Worm (Caenorhabditis elegans) whole organism, L2 larva: ENCODE results near the gene W05E10.1.

Experiments
- C34F6.9 ChIP-seq: fragments of 150-350 bp; optimal IDR thresholded peaks from 2 replicates; lab custom pipeline; 2014; ENCODE audit warnings: missing biosample characterization, missing genetic modification characterization
- F13H6.1 ChIP-seq: sonication (generic microtip); optimal IDR thresholded peaks from 2 replicates; lab custom pipeline; 2016; ENCODE audit warnings: missing genetic modification characterization, missing compliant biosample characterization
- R02D3.7 ChIP-seq: fragments of 150-350 bp; optimal IDR thresholded peaks from 2 replicates; lab custom pipeline; 2014; ENCODE audit warnings: missing biosample characterization, missing genetic modification characterization
- Y55F3AM.14 ChIP-seq: fragments of 200-800 bp; sonication (Bioruptor generic); optimal IDR thresholded peaks from 2 replicates; lab custom pipeline; 2018; ENCODE audit warnings: mild to moderate bottlenecking, missing genetic modification characterization, missing compliant biosample characterization
- ZK546.5 ChIP-seq: sonication (generic microtip); optimal IDR thresholded peaks from 2 replicates; lab custom pipeline; 2017; ENCODE audit warnings: missing biosample characterization, missing genetic modification characterization
- alr-1 ChIP-seq: fragments of 150-350 bp; optimal IDR thresholded peaks from 2 replicates; lab custom pipeline; 2014; ENCODE audit warnings: missing biosample characterization, missing genetic modification characterization
- aly-2 ChIP-seq: fragments of 150-350 bp; optimal IDR thresholded peaks from 2 replicates; lab custom pipeline; 2014; ENCODE audit warnings: missing biosample characterization, missing genetic modification characterization
- ama-1 ChIP-seq: fragments of 150-350 bp; optimal IDR thresholded peaks from 2 replicates; lab custom pipeline; 2018; ENCODE audit warnings: inconsistent platforms
- blmp-1 ChIP-seq: sonication (generic microtip); optimal IDR thresholded peaks from 2 replicates; lab custom pipeline; 2017; ENCODE audit warnings: missing genetic modification characterization, mild to moderate bottlenecking, missing compliant biosample characterization, antibody characterized with exemption, moderate library complexity; ENCODE audit not compliant: insufficient read depth
- ceh-16 ChIP-seq: fragments of 150-350 bp; optimal IDR thresholded peaks from 2 replicates; lab custom pipeline; 2014; ENCODE audit warnings: missing biosample characterization, missing genetic modification characterization
- crh-2 ChIP-seq: sonication (generic microtip); optimal IDR thresholded peaks from 2 replicates; lab custom pipeline; 2017; ENCODE audit warnings: missing biosample characterization, missing genetic modification characterization
- dmd-4 ChIP-seq: sonication (generic microtip); optimal IDR thresholded peaks from 2 replicates; lab custom pipeline; 2017; ENCODE audit warnings: missing biosample characterization, missing genetic modification characterization
- egl-27 ChIP-seq: sonication (generic microtip); optimal IDR thresholded peaks from 3 replicates; lab custom pipeline; 2017; ENCODE audit warnings: missing biosample characterization, missing genetic modification reagents, missing genetic modification characterization
- elt-1 ChIP-seq: fragments of 150-350 bp; optimal IDR thresholded peaks from 2 replicates; lab custom pipeline; 2014; ENCODE audit warnings: missing biosample characterization, missing genetic modification characterization
- elt-3 ChIP-seq: sonication (generic microtip); optimal IDR thresholded peaks from 2 replicates; lab custom pipeline; 2017; ENCODE audit warnings: missing biosample characterization, missing genetic modification characterization
- fos-1 ChIP-seq: fragments of 150-350 bp; optimal IDR thresholded peaks from 2 replicates; lab custom pipeline; 2014; ENCODE audit warnings: missing biosample characterization, missing genetic modification characterization
- gmeb-1 ChIP-seq: fragments of 150-350 bp; optimal IDR thresholded peaks from 2 replicates; lab custom pipeline; 2014; ENCODE audit warnings: missing biosample characterization, missing genetic modification characterization
- lin-11 ChIP-seq: fragments of 150-350 bp; sonication (generic microtip); optimal IDR thresholded peaks from 2 replicates; lab custom pipeline; 2014; ENCODE audit warnings: missing biosample characterization, missing genetic modification characterization, inconsistent platforms, mixed read lengths
- lin-13 ChIP-seq: fragments of 150-350 bp; optimal IDR thresholded peaks from 2 replicates; lab custom pipeline; 2014; ENCODE audit warnings: missing biosample characterization, missing genetic modification reagents, missing genetic modification characterization
- lin-39 ChIP-seq: fragments of 150-350 bp; optimal IDR thresholded peaks from 2 replicates; lab custom pipeline; 2014; ENCODE audit warnings: missing biosample characterization, missing genetic modification reagents, missing genetic modification characterization
- lsy-2 ChIP-seq, 2 experiments: fragments of 150-350 bp in 1 of 2; sonication (generic microtip) in 1 of 2; optimal IDR thresholded peaks; 2 replicates each; lab custom pipeline; 2014 to 2017; ENCODE audit warnings: missing biosample characterization in 2 of 2, missing genetic modification characterization in 2 of 2
- mab-5 ChIP-seq: fragments of 150-350 bp; optimal IDR thresholded peaks from 2 replicates; lab custom pipeline; 2014; ENCODE audit warnings: missing biosample characterization, missing genetic modification characterization
- mbf-1 ChIP-seq: sonication (generic microtip); optimal IDR thresholded peaks from 2 replicates; lab custom pipeline; 2017; ENCODE audit warnings: missing biosample characterization, missing genetic modification characterization
- mdl-1 ChIP-seq, 2 experiments: fragments of 150-350 bp in 1 of 2; sonication (generic microtip) in 1 of 2; optimal IDR thresholded peaks; 2 replicates each; lab custom pipeline; 2017; ENCODE audit warnings: missing biosample characterization in 2 of 2, missing genetic modification characterization in 2 of 2
- nhr-10 ChIP-seq: sonication (generic microtip); optimal IDR thresholded peaks from 2 replicates; lab custom pipeline; 2017; ENCODE audit warnings: missing biosample characterization, missing genetic modification characterization
- nhr-11 ChIP-seq: fragments of 150-350 bp; optimal IDR thresholded peaks from 2 replicates; lab custom pipeline; 2014; ENCODE audit warnings: missing biosample characterization, missing genetic modification characterization
- nhr-12 ChIP-seq: fragments of 150-350 bp; optimal IDR thresholded peaks from 2 replicates; lab custom pipeline; 2014; ENCODE audit warnings: missing biosample characterization, missing genetic modification characterization
- nhr-129 ChIP-seq: fragments of 150-350 bp; optimal IDR thresholded peaks from 2 replicates; lab custom pipeline; 2014; ENCODE audit warnings: missing biosample characterization, missing genetic modification characterization
- nhr-21 ChIP-seq: fragments of 150-350 bp; optimal IDR thresholded peaks from 2 replicates; lab custom pipeline; 2014; ENCODE audit warnings: missing biosample characterization, missing genetic modification characterization
- nhr-23 ChIP-seq: fragments of 150-350 bp; optimal IDR thresholded peaks from 2 replicates; lab custom pipeline; 2014; ENCODE audit warnings: missing biosample characterization, missing genetic modification reagents, missing genetic modification characterization
- nhr-237 ChIP-seq: fragments of 150-350 bp; optimal IDR thresholded peaks from 2 replicates; lab custom pipeline; 2014; ENCODE audit warnings: missing biosample characterization, missing genetic modification characterization
- nhr-25 ChIP-seq: fragments of 150-350 bp; sonication (generic microtip); optimal IDR thresholded peaks from 3 replicates; lab custom pipeline; 2014; ENCODE audit warnings: missing biosample characterization, missing genetic modification characterization
- nhr-77 ChIP-seq: fragments of 150-350 bp; optimal IDR thresholded peaks from 2 replicates; lab custom pipeline; 2014; ENCODE audit warnings: missing biosample characterization, missing genetic modification characterization
- peb-1 ChIP-seq: fragments of 150-350 bp; optimal IDR thresholded peaks from 2 replicates; lab custom pipeline; 2014; ENCODE audit warnings: missing biosample characterization, missing genetic modification characterization
- sem-4 ChIP-seq: fragments of 150-350 bp; optimal IDR thresholded peaks from 2 replicates; lab custom pipeline; 2014; ENCODE audit warnings: missing biosample characterization, missing genetic modification reagents, missing genetic modification characterization
- skn-1 ChIP-seq: sonication (generic microtip); optimal IDR thresholded peaks from 2 replicates; lab custom pipeline; 2017; ENCODE audit warnings: missing biosample characterization, missing genetic modification characterization
- sma-3 ChIP-seq: sonication (generic microtip); optimal IDR thresholded peaks from 2 replicates; lab custom pipeline; 2016; ENCODE audit warnings: missing genetic modification reagents, missing genetic modification characterization, missing compliant biosample characterization
- sma-9 ChIP-seq, 2 experiments: fragments of 150-350 bp in 1 of 2; sonication (generic microtip) in 1 of 2; optimal IDR thresholded peaks; 2 replicates each; lab custom pipeline; 2014 to 2016; ENCODE audit warnings: missing genetic modification characterization in 2 of 2, mild to moderate bottlenecking in 1 of 2, missing biosample characterization in 1 of 2, missing compliant biosample characterization in 1 of 2, missing genetic modification reagents in 1 of 2, moderate library complexity in 1 of 2
- snpc-4 ChIP-seq: fragments of 150-350 bp; optimal IDR thresholded peaks from 2 replicates; lab custom pipeline; 2014; ENCODE audit warnings: missing biosample characterization, missing genetic modification characterization
- unc-39 ChIP-seq: fragments of 150-350 bp; optimal IDR thresholded peaks from 2 replicates; lab custom pipeline; 2014; ENCODE audit warnings: missing biosample characterization, missing genetic modification characterization
- unc-55 ChIP-seq: fragments of 150-350 bp; sonication (generic microtip); optimal IDR thresholded peaks from 3 replicates; lab custom pipeline; 2014; ENCODE audit warnings: missing biosample characterization, missing genetic modification reagents, missing genetic modification characterization
- ztf-11 ChIP-seq: sonication (generic microtip); optimal IDR thresholded peaks from 2 replicates; lab custom pipeline; 2017; ENCODE audit warnings: missing biosample characterization, missing genetic modification characterization
- ztf-4 ChIP-seq: fragments of 150-350 bp; optimal IDR thresholded peaks from 2 replicates; lab custom pipeline; 2014; ENCODE audit warnings: missing biosample characterization, missing genetic modification characterization

The W05E10.1 gene

DNA sequence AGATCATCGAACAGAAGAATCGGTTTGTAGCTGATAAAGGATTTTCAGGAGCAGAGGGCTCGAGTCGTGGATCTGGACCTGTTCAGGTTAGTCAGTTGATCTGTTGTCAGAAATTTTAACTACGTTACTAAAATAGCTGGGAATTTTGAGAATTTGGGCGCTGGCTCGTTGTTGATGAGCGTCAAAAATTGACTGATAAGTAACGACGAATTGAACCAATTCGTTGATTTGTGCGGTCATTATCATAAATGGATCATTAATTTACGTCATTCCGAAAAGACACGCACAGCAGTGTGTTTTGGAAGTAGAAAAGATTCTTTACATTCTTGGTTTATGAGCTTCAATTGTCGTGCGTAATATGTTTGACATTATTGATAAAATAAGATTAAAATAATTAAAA is 43.7 kb downstream of the W05E10.1 start:
- TF ChIP-seq sma-9 (GFP tag; optimal IDR thresholded peaks at IDR 0.05; lab: Kevin White, UChicago) (peak; percentile 43), sma-9 (tag; optimal IDR thresholded peaks at IDR 0.05; lab: Kevin White, UChicago) (no peak), fos-1 (peak; percentile 19), elt-3 (no peak)

ce11 chrV:11645244-11645643 is 46.2 kb downstream of the W05E10.1 start, which contains the start of gene skp-1:
skp-1 (plus strand) TSS chrV:11645481.
- no peak for TF ChIP-seq alr-1 (tag; lab: Kevin White, UChicago)
- no peak for TF ChIP-seq snpc-4
- TF ChIP-seq ZK546.5 (tag; lab: Kevin White, UChicago) = no peak
- no peak for TF ChIP-seq dmd-4

- peak; percentile 58 for TF ChIP-seq nhr-25 (tag; lab: Kevin White, UChicago)
- TF ChIP-seq nhr-11 (tag; lab: Kevin White, UChicago) = no peak
- TF ChIP-seq mbf-1 = no peak
- TF ChIP-seq fos-1 = peak; percentile 55
- peak in 1 of 2 experiments; percentile 77 for TF ChIP-seq lsy-2 (tag; optimal IDR thresholded peaks at IDR 0.05; lab: Kevin White, UChicago)
- no peak for TF ChIP-seq nhr-23 (tag; lab: Kevin White, UChicago)
- peak; percentile 58 for TF ChIP-seq nhr-129
- TF ChIP-seq nhr-12 (tag; lab: Kevin White, UChicago) = no peak
- TF ChIP-seq alr-1 (tag; lab: Kevin White, UChicago) = no peak
- TF ChIP-seq elt-3 = no peak
- peak; percentile 46 for TF ChIP-seq F13H6.1
- TF ChIP-seq sma-3 (GFP tag; lab: Kevin White, UChicago) = peak; percentile 46
- TF ChIP-seq sma-9 (GFP tag; optimal IDR thresholded peaks at IDR 0.05; lab: Kevin White, UChicago) = peak; percentile 69
- TF ChIP-seq sma-9 (tag; optimal IDR thresholded peaks at IDR 0.05; lab: Kevin White, UChicago) = no peak
- peak; percentile 68 for TF ChIP-seq crh-2 (tag; lab: Kevin White, UChicago)
- TF ChIP-seq gmeb-1 (tag; lab: Kevin White, UChicago) = peak; percentile 59
- TF ChIP-seq sem-4 (tag; lab: Kevin White, UChicago) = no peak
- TF ChIP-seq R02D3.7 (tag; lab: Kevin White, UChicago) = no peak
- no peak for TF ChIP-seq peb-1
- no peak for TF ChIP-seq blmp-1
- no peak for TF ChIP-seq nhr-77 (tag; lab: Kevin White, UChicago)
- no peak for TF ChIP-seq ztf-11 (tag; lab: Kevin White, UChicago)
- TF ChIP-seq egl-27 (tag; lab: Kevin White, UChicago) = no peak
- TF ChIP-seq mab-5 (tag; lab: Kevin White, UChicago) = no peak
- TF ChIP-seq elt-1 = no peak
- TF ChIP-seq mdl-1 (tag; optimal IDR thresholded peaks at IDR 0.05; lab: Kevin White, UChicago) = peak; percentile 44 to 75
- no peak for TF ChIP-seq ZK546.5 (tag; lab: Kevin White, UChicago)
- no peak for TF ChIP-seq ama-1
- no peak for TF ChIP-seq unc-39 (tag; lab: Kevin White, UChicago)
- TF ChIP-seq lin-39 (tag; lab: Kevin White, UChicago) = no peak
- TF ChIP-seq lin-13 (GFP tag; lab: Kevin White, UChicago) = peak; percentile 70
- peak; percentile 90 for TF ChIP-seq unc-55
- no peak for TF ChIP-seq nhr-21 (tag; lab: Kevin White, UChicago)
- TF ChIP-seq ztf-4 (tag; lab: Kevin White, UChicago) = no peak
- TF ChIP-seq lin-11 (tag; lab: Kevin White, UChicago) = no peak
- TF ChIP-seq C34F6.9 (tag; lab: Kevin White, UChicago) = peak; percentile 91
- TF ChIP-seq Y55F3AM.14 (GFP tag; lab: Kevin White, UChicago) = no peak
- no peak for TF ChIP-seq nhr-237 (tag; lab: Kevin White, UChicago)
- no peak for TF ChIP-seq aly-2
- TF ChIP-seq skn-1 (tag; lab: Kevin White, UChicago) = no peak
- no peak for TF ChIP-seq ceh-16 (tag; lab: Kevin White, UChicago)
- TF ChIP-seq nhr-10 (tag; lab: Kevin White, UChicago) = no peak
These were observed 47.3 kb downstream of the W05E10.1 start, which contains the start of gene bir-1 for ce11 chrV:11644166-11644565. bir-1 (plus strand) TSS chrV:11644477.
